Worm (Caenorhabditis elegans) whole organism, L1 larva: ENCODE measurements around the gene T10B5.8.

Source experiments
- aha-1 ChIP-seq: fragments of 150-350 bp; optimal IDR thresholded peaks from 2 replicates; lab custom pipeline; 2014; ENCODE audit warnings: missing biosample characterization, missing genetic modification characterization
- alr-1 ChIP-seq: fragments of 200-800 bp; sonication (Bioruptor generic); optimal IDR thresholded peaks from 2 replicates; lab custom pipeline; 2018; ENCODE audit warnings: borderline replicate concordance, mild to moderate bottlenecking, missing genetic modification characterization, missing compliant biosample characterization
- ceh-8 ChIP-seq: fragments of 200-800 bp; sonication (Bioruptor generic); optimal IDR thresholded peaks from 2 replicates; lab custom pipeline; 2018; ENCODE audit warnings: mild to moderate bottlenecking, missing genetic modification characterization, moderate library complexity, missing compliant biosample characterization
- ceh-82 ChIP-seq, 3 experiments: fragments of 150-350 bp in 1 of 3; sonication (generic microtip) in 2 of 3; optimal IDR thresholded peaks; 2 replicates each; lab custom pipeline; 2014 to 2017; ENCODE audit warnings: missing biosample characterization in 3 of 3, missing genetic modification characterization in 3 of 3
- dpl-1 ChIP-seq, 3 experiments: fragments of 150-350 bp in 2 of 3; sonication (generic microtip) in 1 of 3; optimal IDR thresholded peaks; 2 replicates each; lab custom pipeline; 2014 to 2017; ENCODE audit warnings: missing biosample characterization in 3 of 3, missing genetic modification characterization in 3 of 3, missing genetic modification reagents in 3 of 3
- dsc-1 ChIP-seq: sonication (generic microtip); optimal IDR thresholded peaks from 2 replicates; lab custom pipeline; 2016; ENCODE audit warnings: mild to moderate bottlenecking, missing genetic modification characterization, missing compliant biosample characterization
- efl-1 ChIP-seq, 4 experiments: fragments of 150-350 bp; optimal IDR thresholded peaks in 3 of 4; peaks in 1 of 4; 1 replicate in 1 of 4; 2 replicates in 3 of 4; lab custom pipeline; 2014; ENCODE audit warnings: missing biosample characterization in 2 of 4, missing genetic modification characterization in 2 of 4, missing genetic modification reagents in 2 of 4
- elt-3 ChIP-seq, 6 experiments: fragments of 150-350 bp in 1 of 6; sonication (generic microtip); optimal IDR thresholded peaks; 2 replicates each; lab custom pipeline; 2017 to 2018; ENCODE audit warnings: missing biosample characterization in 6 of 6, missing genetic modification characterization in 6 of 6, inconsistent platforms in 1 of 6
- fkh-8 ChIP-seq: sonication (generic microtip); optimal IDR thresholded peaks from 2 replicates; lab custom pipeline; 2016; ENCODE audit warnings: mild to moderate bottlenecking, missing genetic modification characterization, missing compliant biosample characterization
- hlh-4 ChIP-seq: sonication (generic microtip); optimal IDR thresholded peaks from 2 replicates; lab custom pipeline; 2016; ENCODE audit warnings: mild to moderate bottlenecking, missing genetic modification characterization, missing compliant biosample characterization
- irx-1 ChIP-seq: sonication (generic microtip); optimal IDR thresholded peaks from 2 replicates; lab custom pipeline; 2016; ENCODE audit warnings: missing genetic modification characterization, missing compliant biosample characterization
- jun-1 ChIP-seq: fragments of 150-350 bp; optimal IDR thresholded peaks from 2 replicates; lab custom pipeline; 2014; ENCODE audit warnings: missing biosample characterization, missing genetic modification reagents, missing genetic modification characterization
- lin-15B ChIP-seq: fragments of 150-350 bp; sonication (generic microtip); optimal IDR thresholded peaks from 3 replicates; lab custom pipeline; 2014; ENCODE audit warnings: missing biosample characterization, missing genetic modification characterization
- lsy-2 ChIP-seq, 2 experiments: fragments of 150-350 bp; optimal IDR thresholded peaks; 2 replicates each; lab custom pipeline; 2014; ENCODE audit warnings: missing biosample characterization in 2 of 2, missing genetic modification characterization in 2 of 2
- mab-9 ChIP-seq: fragments of 200-800 bp; sonication (Bioruptor generic); IDR thresholded peaks from 2 replicates; pipeline ENCODE4 v1.3.6; 2022; ENCODE audit warnings: missing genetic modification reagents, missing genetic modification characterization, missing compliant biosample characterization
- mdl-1 ChIP-seq, 2 experiments: fragments of 150-350 bp; optimal IDR thresholded peaks; 2 replicates each; lab custom pipeline; 2014 to 2017; ENCODE audit warnings: missing biosample characterization in 2 of 2, missing genetic modification characterization in 2 of 2, inconsistent platforms in 1 of 2
- mef-2 ChIP-seq: fragments of 150-350 bp; optimal IDR thresholded peaks from 2 replicates; lab custom pipeline; 2014; ENCODE audit warnings: missing biosample characterization, missing genetic modification characterization
- mep-1 ChIP-seq: fragments of 150-350 bp; optimal IDR thresholded peaks from 2 replicates; lab custom pipeline; 2014; ENCODE audit warnings: missing biosample characterization, missing genetic modification characterization
- nhr-19 ChIP-seq: fragments of 200-800 bp; sonication (Bioruptor generic); conservative IDR thresholded peaks from 2 replicates; pipeline ENCODE4 v1.3.6; 2022; ENCODE audit warnings: missing genetic modification characterization, missing compliant biosample characterization
- nhr-20 ChIP-seq: sonication (generic microtip); optimal IDR thresholded peaks from 2 replicates; lab custom pipeline; 2016; ENCODE audit warnings: mild to moderate bottlenecking, missing genetic modification characterization, missing compliant biosample characterization
- nhr-28 ChIP-seq: fragments of 150-350 bp; optimal IDR thresholded peaks from 2 replicates; lab custom pipeline; 2014; ENCODE audit warnings: missing biosample characterization, missing genetic modification characterization
- nhr-47 ChIP-seq: sonication (generic microtip); optimal IDR thresholded peaks from 2 replicates; lab custom pipeline; 2016; ENCODE audit warnings: mild to moderate bottlenecking, missing genetic modification characterization, moderate library complexity, missing compliant biosample characterization
- nhr-76 ChIP-seq: sonication (generic microtip); optimal IDR thresholded peaks from 2 replicates; lab custom pipeline; 2017; ENCODE audit warnings: missing biosample characterization, missing genetic modification characterization
- nhr-77 ChIP-seq: fragments of 150-350 bp; optimal IDR thresholded peaks from 2 replicates; lab custom pipeline; 2014; ENCODE audit warnings: missing biosample characterization, missing genetic modification characterization
- nhr-85 ChIP-seq: sonication (generic microtip); peaks from one replicate; lab custom pipeline; 2016; ENCODE audit warnings: missing genetic modification characterization, inconsistent platforms, missing compliant biosample characterization
- nhr-90 ChIP-seq: sonication (generic microtip); optimal IDR thresholded peaks from 2 replicates; lab custom pipeline; 2016; ENCODE audit warnings: mild to moderate bottlenecking, missing genetic modification characterization, missing compliant biosample characterization; ENCODE audit not compliant: poor library complexity
- pag-3 ChIP-seq: sonication (generic microtip); optimal IDR thresholded peaks from 2 replicates; lab custom pipeline; 2017; ENCODE audit warnings: missing genetic modification characterization, mild to moderate bottlenecking, missing compliant biosample characterization, antibody characterized with exemption, borderline replicate concordance; ENCODE audit not compliant: insufficient read depth
- pax-3 ChIP-seq: fragments of 200-800 bp; sonication (Bioruptor generic); optimal IDR thresholded peaks from 2 replicates; lab custom pipeline; 2018; ENCODE audit warnings: mild to moderate bottlenecking, missing genetic modification characterization, moderate library complexity, missing compliant biosample characterization
- rnt-1 ChIP-seq: sonication (generic microtip); optimal IDR thresholded peaks from 2 replicates; lab custom pipeline; 2016; ENCODE audit warnings: mild to moderate bottlenecking, missing genetic modification characterization, moderate library complexity, missing compliant biosample characterization
- skn-1 ChIP-seq: fragments of 150-350 bp; optimal IDR thresholded peaks from 2 replicates; lab custom pipeline; 2014; ENCODE audit warnings: missing biosample characterization, missing genetic modification characterization
- snu-23 ChIP-seq: sonication (generic microtip); optimal IDR thresholded peaks from 2 replicates; lab custom pipeline; 2016; ENCODE audit warnings: missing genetic modification characterization, missing compliant biosample characterization
- sup-37 ChIP-seq: fragments of 200-800 bp; sonication (Bioruptor generic); optimal IDR thresholded peaks from 2 replicates; lab custom pipeline; 2018; ENCODE audit warnings: mild to moderate bottlenecking, missing genetic modification characterization, missing compliant biosample characterization
- unc-30 ChIP-seq: sonication (generic microtip); optimal IDR thresholded peaks from 2 replicates; lab custom pipeline; 2017; ENCODE audit warnings: missing biosample characterization, missing genetic modification characterization
- unc-86 ChIP-seq: sonication (generic microtip); optimal IDR thresholded peaks from 2 replicates; lab custom pipeline; 2016; ENCODE audit warnings: missing genetic modification characterization, missing compliant biosample characterization
- unc-98 ChIP-seq: fragments of 200-800 bp; sonication (Bioruptor generic); IDR thresholded peaks from 2 replicates; pipeline ENCODE4 v1.3.6; 2022; ENCODE audit warnings: missing genetic modification characterization, missing compliant biosample characterization
- xbp-1 ChIP-seq: sonication (generic microtip); optimal IDR thresholded peaks from 2 replicates; lab custom pipeline; 2016; ENCODE audit warnings: missing genetic modification characterization, missing compliant biosample characterization
- zip-4 ChIP-seq: fragments of 200-800 bp; sonication (Bioruptor generic); optimal IDR thresholded peaks from 2 replicates; lab custom pipeline; 2018; ENCODE audit warnings: mild to moderate bottlenecking, missing genetic modification characterization, moderate library complexity, missing compliant biosample characterization
- ztf-11 ChIP-seq, 2 experiments: sonication (generic microtip); optimal IDR thresholded peaks; 2 replicates each; lab custom pipeline; 2016 to 2017; ENCODE audit warnings: missing genetic modification characterization in 2 of 2, missing biosample characterization in 1 of 2, missing compliant biosample characterization in 1 of 2

T10B5.8 gene

DNA sequence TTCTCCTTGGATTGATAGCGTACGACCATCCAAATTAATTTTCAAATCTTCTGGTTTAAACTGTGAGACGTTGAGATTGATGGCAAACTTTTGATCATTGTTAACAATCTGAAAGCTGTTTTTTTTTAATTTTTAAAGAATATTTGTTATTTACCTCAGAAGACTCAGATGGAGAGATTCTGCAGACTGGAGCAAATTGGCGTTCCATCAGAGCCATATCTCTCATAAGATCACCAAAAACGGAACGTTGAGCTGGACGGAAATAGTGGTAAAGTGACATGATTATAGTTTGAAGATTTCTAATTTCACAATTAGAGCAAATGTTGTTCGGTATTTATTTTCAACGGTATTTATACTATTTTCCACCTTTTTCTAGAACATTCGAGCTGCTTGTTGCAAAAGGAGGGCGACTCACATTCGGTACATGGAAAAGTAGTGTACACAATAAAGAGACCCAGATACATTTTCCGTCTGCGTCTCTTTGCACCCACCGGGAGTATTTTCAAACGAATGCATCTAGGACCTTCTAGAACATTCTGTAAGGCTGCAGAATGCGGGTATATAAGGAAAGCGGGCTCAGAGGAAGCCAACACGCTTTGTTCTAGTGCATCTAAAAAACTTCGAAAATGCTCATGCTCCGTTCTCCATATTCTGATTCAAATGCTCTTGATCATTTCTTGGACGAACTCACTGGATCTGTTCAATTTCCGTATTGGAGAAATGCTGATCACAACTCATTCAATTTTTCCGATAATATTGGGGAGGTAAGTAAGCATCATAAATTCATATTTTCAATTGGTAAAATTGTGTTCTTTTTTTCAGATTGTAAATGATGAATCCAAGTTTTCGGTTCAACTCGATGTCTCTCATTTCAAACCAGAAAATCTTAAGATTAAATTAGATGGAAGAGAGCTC lies 36.9 kb upstream of the T10B5.8 start, which contains the start of the genes hsp-16.2 and hsp-16.41 (continued):
- TF ChIP-seq mdl-1 (tag; optimal IDR thresholded peaks at IDR 0.05; lab: Kevin White, UChicago) (peak in 1 of 2 experiments; percentile 52), ztf-11 (tag; optimal IDR thresholded peaks at IDR 0.05; lab: Kevin White, UChicago) (peak in 1 of 2 experiments; percentile 48), elt-3 (tag; optimal IDR thresholded peaks at IDR 0.05; lab: Kevin White, UChicago) (peak in 1 of 6 experiments; percentile 2), efl-1 (optimal IDR thresholded peaks at IDR 0.05; lab: Kevin White, UChicago) (peak; percentile 52 to 75), efl-1 (GFP tag; optimal IDR thresholded peaks at IDR 0.05 in 1 of 2; lab: Kevin White, UChicago) (peak; percentile 45 to 89), mab-9 (GFP tag; lab: Robert Waterston, UW) (no peak), ceh-8 (GFP tag; lab: Kevin White, UChicago) (no peak), nhr-47 (tag; lab: Kevin White, UChicago) (peak; percentile 60), alr-1 (tag; lab: Kevin White, UChicago) (no peak), zip-4 (no peak), snu-23 (GFP tag; lab: Kevin White, UChicago) (peak; percentile 80), pag-3 (tag; lab: Kevin White, UChicago) (no peak), nhr-20 (tag; lab: Kevin White, UChicago) (peak; percentile 73), jun-1 (tag; lab: Kevin White, UChicago) (no peak), unc-30 (tag; lab: Kevin White, UChicago) (no peak), rnt-1 (tag; lab: Kevin White, UChicago) (peak; percentile 29), nhr-76 (tag; lab: Kevin White, UChicago) (no peak), lin-15B (no peak), pax-3 (tag; lab: Kevin White, UChicago) (peak; percentile 42), dpl-1 (GFP tag; optimal IDR thresholded peaks at IDR 0.05; lab: Kevin White, UChicago) (peak in 2 of 3 experiments; percentile 30 to 50), dsc-1 (tag; lab: Kevin White, UChicago) (peak; percentile 47), sup-37 (no peak), aha-1 (tag; lab: Kevin White, UChicago) (peak; percentile 13), nhr-77 (tag; lab: Kevin White, UChicago) (no peak), mef-2 (peak; percentile 63), fkh-8 (tag; lab: Kevin White, UChicago) (peak; percentile 92), nhr-85 (tag; lab: Kevin White, UChicago) (peak; percentile 45), unc-86 (peak; percentile 67), nhr-90 (tag; lab: Kevin White, UChicago) (peak; percentile 48), nhr-28 (tag; lab: Kevin White, UChicago) (no peak), hlh-4 (tag; lab: Kevin White, UChicago) (no peak), ceh-82 (tag; optimal IDR thresholded peaks at IDR 0.05; lab: Kevin White, UChicago) (peak in 1 of 3 experiments; percentile 46), lsy-2 (tag; optimal IDR thresholded peaks at IDR 0.05; lab: Kevin White, UChicago) (peak in 1 of 2 experiments; percentile 39)

- no peak for TF ChIP-seq unc-86
- TF ChIP-seq nhr-85 (tag; lab: Kevin White, UChicago), result peak; percentile 45
- TF ChIP-seq nhr-19 (GFP tag; lab: Robert Waterston, UW), result no peak
- no peak for TF ChIP-seq irx-1
- TF ChIP-seq unc-98, result no peak
- TF ChIP-seq xbp-1, result no peak
- peak; percentile 71 for TF ChIP-seq mep-1 (tag; lab: Kevin White, UChicago)
- peak; percentile 63 for TF ChIP-seq skn-1
- TF ChIP-seq, all 84 proteins: peak for 3
Observed at ce11 chrV:1805724-1806316, 36.0 kb upstream of the T10B5.8 start.
